Worm (Caenorhabditis elegans): Measurements from ENCODE around the gene F58E6.11.

DNA sequence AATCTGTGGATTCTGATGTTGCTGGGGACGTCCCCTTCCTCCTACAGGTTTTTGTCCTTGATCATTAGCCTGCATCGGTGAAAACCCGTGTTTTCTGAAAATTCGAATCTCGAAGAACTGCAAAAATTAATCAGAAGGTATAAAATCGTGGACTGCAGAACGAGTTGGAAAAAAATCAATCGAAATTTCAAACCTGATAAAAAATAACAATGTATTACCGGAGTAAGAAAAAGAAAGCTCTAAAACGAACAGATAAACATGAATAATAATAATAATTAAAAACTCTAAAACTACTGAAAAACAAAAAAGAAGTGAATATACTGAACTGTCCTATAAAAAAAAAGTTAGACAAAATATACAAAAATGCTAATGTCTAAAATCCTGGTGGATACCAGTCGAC, 25.2 kb upstream of the F58E6.11 start, which contains the start of gene F46B6.5:
- TF ChIP-seq nhr-11 (tag; optimal IDR thresholded peaks at IDR 0.05) (no peak), gmeb-2 (tag; optimal IDR thresholded peaks at IDR 0.05) (no peak), pqm-1 (tag; optimal IDR thresholded peaks at IDR 0.05) (no peak), pha-4 (tag; optimal IDR thresholded peaks at IDR 0.05) (no peak)
